Worm (Caenorhabditis elegans) whole organism, L2 larva: ENCODE data around the gene F13E9.13.

ENCODE experiments used
- R02D3.7 ChIP-seq: fragments of 150-350 bp; optimal IDR thresholded peaks from 2 replicates; lab custom pipeline; 2014; ENCODE audit warnings: missing biosample characterization, missing genetic modification characterization
- aly-2 ChIP-seq: fragments of 150-350 bp; optimal IDR thresholded peaks from 2 replicates; lab custom pipeline; 2014; ENCODE audit warnings: missing biosample characterization, missing genetic modification characterization
- ama-1 ChIP-seq: fragments of 150-350 bp; optimal IDR thresholded peaks from 2 replicates; lab custom pipeline; 2018; ENCODE audit warnings: inconsistent platforms
- ceh-82 ChIP-seq: fragments of 150-350 bp; optimal IDR thresholded peaks from 2 replicates; lab custom pipeline; 2014; ENCODE audit warnings: missing biosample characterization, missing genetic modification characterization
- dmd-4 ChIP-seq: sonication (generic microtip); optimal IDR thresholded peaks from 2 replicates; lab custom pipeline; 2017; ENCODE audit warnings: missing biosample characterization, missing genetic modification characterization
- fos-1 ChIP-seq: fragments of 150-350 bp; optimal IDR thresholded peaks from 2 replicates; lab custom pipeline; 2014; ENCODE audit warnings: missing biosample characterization, missing genetic modification characterization
- mab-5 ChIP-seq: fragments of 150-350 bp; optimal IDR thresholded peaks from 2 replicates; lab custom pipeline; 2014; ENCODE audit warnings: missing biosample characterization, missing genetic modification characterization
- nhr-11 ChIP-seq: fragments of 150-350 bp; optimal IDR thresholded peaks from 2 replicates; lab custom pipeline; 2014; ENCODE audit warnings: missing biosample characterization, missing genetic modification characterization
- nhr-237 ChIP-seq: fragments of 150-350 bp; optimal IDR thresholded peaks from 2 replicates; lab custom pipeline; 2014; ENCODE audit warnings: missing biosample characterization, missing genetic modification characterization
- unc-39 ChIP-seq: fragments of 150-350 bp; optimal IDR thresholded peaks from 2 replicates; lab custom pipeline; 2014; ENCODE audit warnings: missing biosample characterization, missing genetic modification characterization
- unc-62 ChIP-seq: fragments of 150-350 bp; optimal IDR thresholded peaks from 2 replicates; lab custom pipeline; 2014; ENCODE audit warnings: missing biosample characterization, missing genetic modification reagents, missing genetic modification characterization
- zag-1 ChIP-seq: fragments of 150-350 bp; optimal IDR thresholded peaks from 2 replicates; lab custom pipeline; 2014; ENCODE audit warnings: missing biosample characterization, missing genetic modification characterization

- TF ChIP-seq ama-1 (no peak), mab-5 (tag; lab: Kevin White, UChicago) (no peak), nhr-11 (tag; lab: Kevin White, UChicago) (no peak), aly-2 (tag; lab: Kevin White, UChicago) (no peak), unc-62 (GFP tag; lab: Kevin White, UChicago) (no peak), dmd-4 (tag; lab: Kevin White, UChicago) (no peak), ceh-82 (tag; lab: Kevin White, UChicago) (no peak), zag-1 (no peak), fos-1 (tag; lab: Kevin White, UChicago) (no peak), R02D3.7 (tag; lab: Kevin White, UChicago) (no peak), unc-39 (tag; lab: Kevin White, UChicago) (no peak), nhr-237 (tag; lab: Kevin White, UChicago) (no peak)
Observed at ce11 chrIV:10880264-10880663, 1.1 kb upstream of the F13E9.13 start, which contains the start of gene fipr-15.
